Fruit fly (Drosophila melanogaster): ENCODE results near the gene Nnk.

Gene Nnk

dm6 chr3R:17798211-17798737 lies 6.8 kb downstream of the Nnk start, which contains the start of gene CG7379 (continued):
- TF ChIP-seq Hand (GFP tag; optimal IDR thresholded peaks at IDR 0.05): no peak
- no peak for TF ChIP-seq sim (GFP tag; IDR thresholded peaks at IDR 0.05)
- 0 out of 2 replicates have a peak, but pooled peaks have one; percentile 11 for TF ChIP-seq Scr (GFP tag; IDR thresholded peaks at IDR 0.05; ENCODE audit: partially characterized antibody)
- TF ChIP-seq CG9817 (tag; optimal IDR thresholded peaks at IDR 0.05): peak; percentile 84
- TF ChIP-seq nerfin-1 (tag; optimal IDR thresholded peaks at IDR 0.05): peak; percentile 71
- TF ChIP-seq pan (optimal IDR thresholded peaks at IDR 0.05): no peak
- peak in 1 of 2 experiments; percentile 56 for TF ChIP-seq pan (GFP tag; optimal IDR thresholded peaks at IDR 0.05 in 1 of 2, IDR thresholded peaks at IDR 0.05 in 1 of 2)
- TF ChIP-seq salm (tag; optimal IDR thresholded peaks at IDR 0.05): no peak
- TF ChIP-seq CG8944 (GFP tag; optimal IDR thresholded peaks at IDR 0.05): peak; percentile 74
- no peak for TF ChIP-seq Spps (tag; optimal IDR thresholded peaks at IDR 0.05)
- TF ChIP-seq CG4424 (GFP tag; optimal IDR thresholded peaks at IDR 0.05): peak; percentile 84
- TF ChIP-seq bsh (GFP tag; optimal IDR thresholded peaks at IDR 0.05): peak; percentile 43 to 60
- TF ChIP-seq jigr1 (GFP tag; IDR thresholded peaks at IDR 0.05): peak; percentile 38; the same call in 1 of the 3 replicates
- no peak for TF ChIP-seq vnd (GFP tag; IDR thresholded peaks at IDR 0.05; ENCODE audit: partially characterized antibody)
- peak; percentile 39 for TF ChIP-seq fd96Cb (tag; optimal IDR thresholded peaks at IDR 0.05)
- TF ChIP-seq CG3281 (GFP tag; optimal IDR thresholded peaks at IDR 0.05): peak; percentile 83
- TF ChIP-seq CG9797 (GFP tag; optimal IDR thresholded peaks at IDR 0.05): peak; percentile 49
- peak; percentile 95 for TF ChIP-seq Rfx (GFP tag; IDR thresholded peaks at IDR 0.05)
- TF ChIP-seq fu2 (GFP tag; optimal IDR thresholded peaks at IDR 0.05): peak; percentile 91
- TF ChIP-seq nau (GFP tag; optimal IDR thresholded peaks at IDR 0.05): no peak
- peak; percentile 63 for TF ChIP-seq CG13424 (tag; optimal IDR thresholded peaks at IDR 0.05)
- peak; percentile 7 for TF ChIP-seq tap (tag; optimal IDR thresholded peaks at IDR 0.05)
- peak; percentile 36; the same call in 1 of the 3 replicates for TF ChIP-seq CG14050 (GFP tag; IDR thresholded peaks at IDR 0.05)
- peak; percentile 80 for TF ChIP-seq az2 (GFP tag; optimal IDR thresholded peaks at IDR 0.05)
- TF ChIP-seq danr (GFP tag; IDR thresholded peaks at IDR 0.05): peak; percentile 53; the same call in 1 of the 2 replicates
- no peak for TF ChIP-seq sens-2 (GFP tag; IDR thresholded peaks at IDR 0.05)
- TF ChIP-seq CG16815 (GFP tag; optimal IDR thresholded peaks at IDR 0.05): peak; percentile 91
- no peak for TF ChIP-seq Dip2 (GFP tag; IDR thresholded peaks at IDR 0.05)
- no peak for TF ChIP-seq hb (GFP tag; IDR thresholded peaks at IDR 0.05; ENCODE audit: partially characterized antibody)
- peak; percentile 75 for TF ChIP-seq slou (GFP tag; optimal IDR thresholded peaks at IDR 0.05)
- peak; percentile 6 for TF ChIP-seq CG15479 (GFP tag; optimal IDR thresholded peaks at IDR 0.05)
- TF ChIP-seq CG7357 (GFP tag; IDR thresholded peaks at IDR 0.05): 0 out of 3 replicates have a peak, but pooled peaks have one; percentile 33

dm6 chr3R:17795561-17796170 lies 9.4 kb downstream of the Nnk start:
- no peak for TF ChIP-seq CG6654 (GFP tag; optimal IDR thresholded peaks at IDR 0.05)
- TF ChIP-seq Med (GFP tag): peak; percentile 53
- no peak for TF ChIP-seq Ets65A (GFP tag)
- TF ChIP-seq CG18764 (GFP tag; optimal IDR thresholded peaks at IDR 0.05): no peak
- no peak for TF ChIP-seq Hr51 (GFP tag; optimal IDR thresholded peaks at IDR 0.05)
- TF ChIP-seq CG4282 (GFP tag; optimal IDR thresholded peaks at IDR 0.05): no peak
- no peak for TF ChIP-seq CG13624 (GFP tag; optimal IDR thresholded peaks at IDR 0.05)
- no peak for TF ChIP-seq CG13123 (GFP tag; optimal IDR thresholded peaks at IDR 0.05)
- TF ChIP-seq Elba2 (GFP tag; optimal IDR thresholded peaks at IDR 0.05): peak; percentile 63
- peak in 1 of 2 experiments; percentile 89 for TF ChIP-seq insv (GFP tag; optimal IDR thresholded peaks at IDR 0.05)
- TF ChIP-seq CG12391 (tag; optimal IDR thresholded peaks at IDR 0.05): no peak
- TF ChIP-seq HHEX (GFP tag; optimal IDR thresholded peaks at IDR 0.05): no peak
- TF ChIP-seq CG15696 (tag; optimal IDR thresholded peaks at IDR 0.05): no peak
- no peak for TF ChIP-seq gfzf (GFP tag; optimal IDR thresholded peaks at IDR 0.05)
